Fruit fly (Drosophila melanogaster): ENCODE measurements around the gene chif.
A peak's percentile ranks its signal among the peaks of the same experiment; 100 is the strongest.

chif gene

DNA sequence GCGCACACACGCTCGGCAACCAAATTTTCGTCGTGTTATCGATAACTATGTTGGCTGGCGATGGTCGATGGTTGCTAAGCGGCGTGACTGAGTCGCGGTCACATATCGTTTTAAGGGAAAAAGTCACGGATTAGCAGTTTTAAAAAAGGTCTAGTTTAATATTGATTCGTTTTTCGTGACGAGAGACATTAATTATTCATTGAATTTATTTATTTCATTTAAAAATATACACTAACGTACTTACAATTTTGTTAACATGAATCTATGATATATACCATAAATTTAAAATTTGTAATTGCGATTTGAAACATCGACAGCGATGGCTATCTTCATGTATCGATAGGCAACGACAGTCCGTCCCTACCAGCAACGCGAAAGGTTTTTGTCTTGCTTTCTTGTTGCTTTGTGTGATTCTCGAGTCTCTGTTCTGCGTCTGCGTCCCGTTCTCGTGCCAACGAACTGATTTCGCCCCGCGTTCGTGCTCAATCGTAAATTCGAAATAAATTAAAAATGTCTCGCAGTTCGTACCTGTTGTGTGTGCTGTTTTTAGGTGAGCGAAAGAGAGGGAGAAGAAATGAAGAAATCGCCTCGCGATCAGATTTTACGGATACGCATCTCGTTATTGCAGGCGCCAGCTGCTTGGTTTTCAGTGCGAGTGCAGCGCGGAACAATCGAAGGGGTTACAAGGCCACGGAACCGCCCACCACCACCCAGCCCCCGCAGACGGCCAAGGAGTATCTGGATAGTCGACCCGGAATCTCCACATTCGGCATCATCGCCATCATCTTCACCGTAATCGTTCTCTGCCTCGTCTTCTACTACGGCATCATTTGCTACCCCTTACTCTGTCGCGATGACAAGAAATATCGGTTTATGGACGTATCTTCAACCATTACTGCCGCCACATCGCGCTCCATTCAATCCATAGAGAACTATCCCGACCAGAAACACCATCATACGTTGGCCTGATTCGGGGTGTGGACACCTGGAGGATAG is at the start of gene chif, which contains the start of the genes Hyls1 and CG4455:
chif (minus strand) TSS at position 44 of the 996 bp plus-strand sequence.
Hyls1 (minus strand) TSS at position 44 of the 996 bp plus-strand sequence.
CG4455 (plus strand) TSS at position 350 of the 996 bp plus-strand sequence.
- no peak for TF ChIP-seq Hr96 (GFP tag; optimal IDR thresholded peaks at IDR 0.05)
- peak; percentile 40 for TF ChIP-seq CG11617 (GFP tag; optimal IDR thresholded peaks at IDR 0.05)
- peak; percentile 39 for TF ChIP-seq Crg-1 (GFP tag; optimal IDR thresholded peaks at IDR 0.05)
- no peak for TF ChIP-seq Clk (GFP tag; optimal IDR thresholded peaks at IDR 0.05)
- TF ChIP-seq tj (GFP tag; optimal IDR thresholded peaks at IDR 0.05): peak; percentile 7
- TF ChIP-seq bab1 (GFP tag; optimal IDR thresholded peaks at IDR 0.05): no peak
- TF ChIP-seq ovo (GFP tag; optimal IDR thresholded peaks at IDR 0.05): no peak
- no peak for TF ChIP-seq cnc (optimal IDR thresholded peaks at IDR 0.05)
- TF ChIP-seq CG12768 (GFP tag; optimal IDR thresholded peaks at IDR 0.05): peak; percentile 30
- TF ChIP-seq Mnt (GFP tag; optimal IDR thresholded peaks at IDR 0.05): peak; percentile 32
- no peak for TF ChIP-seq CG7045 (GFP tag; optimal IDR thresholded peaks at IDR 0.05)
- no peak for TF ChIP-seq CG33017 (tag; optimal IDR thresholded peaks at IDR 0.05)
- TF ChIP-seq CG7101 (tag; optimal IDR thresholded peaks at IDR 0.05): peak; percentile 20
- no peak for TF ChIP-seq CG14711 (tag; optimal IDR thresholded peaks at IDR 0.05)
- peak; percentile 61 for TF ChIP-seq toe (GFP tag; optimal IDR thresholded peaks at IDR 0.05)
- TF ChIP-seq cic (GFP tag; optimal IDR thresholded peaks at IDR 0.05): no peak
- TF ChIP-seq CG5204 (GFP tag; optimal IDR thresholded peaks at IDR 0.05): no peak
- TF ChIP-seq kay (GFP tag; ENCODE audit: borderline replicate concordance): peak; percentile 91
- TF ChIP-seq pad (GFP tag; optimal IDR thresholded peaks at IDR 0.05): peak; percentile 1
- TF ChIP-seq CG1620 (GFP tag; optimal IDR thresholded peaks at IDR 0.05): peak; percentile 44

DNA sequence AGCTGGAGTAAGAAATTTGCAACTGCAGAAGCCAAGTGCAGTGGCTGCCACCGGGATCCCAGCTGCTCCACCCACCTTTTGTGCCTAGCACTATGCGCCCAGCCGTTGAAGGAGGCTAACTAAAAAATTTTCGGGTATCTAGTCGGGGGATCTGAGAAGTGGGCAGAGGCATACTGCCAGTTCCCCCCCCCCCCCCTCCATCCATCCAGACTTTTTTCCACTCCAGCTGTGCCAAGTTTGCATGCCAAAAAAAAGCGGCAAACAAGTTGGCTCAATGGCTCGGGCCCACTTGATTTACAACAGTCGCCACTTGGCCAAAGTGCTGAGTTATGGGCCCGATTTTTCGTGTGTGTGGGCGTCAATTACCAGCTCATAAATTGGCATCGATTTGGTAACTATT is 45.1 kb upstream of the chif start:
- TF ChIP-seq kay (GFP tag; ENCODE audit: borderline replicate concordance) (no peak), cic (GFP tag; optimal IDR thresholded peaks at IDR 0.05) (no peak), tj (GFP tag; optimal IDR thresholded peaks at IDR 0.05) (no peak), CG14711 (tag; optimal IDR thresholded peaks at IDR 0.05) (no peak), CG1620 (GFP tag; optimal IDR thresholded peaks at IDR 0.05) (no peak), CG7101 (tag; optimal IDR thresholded peaks at IDR 0.05) (no peak), CG11617 (GFP tag; optimal IDR thresholded peaks at IDR 0.05) (no peak), cnc (optimal IDR thresholded peaks at IDR 0.05) (no peak), Clk (GFP tag; optimal IDR thresholded peaks at IDR 0.05) (no peak)

DNA sequence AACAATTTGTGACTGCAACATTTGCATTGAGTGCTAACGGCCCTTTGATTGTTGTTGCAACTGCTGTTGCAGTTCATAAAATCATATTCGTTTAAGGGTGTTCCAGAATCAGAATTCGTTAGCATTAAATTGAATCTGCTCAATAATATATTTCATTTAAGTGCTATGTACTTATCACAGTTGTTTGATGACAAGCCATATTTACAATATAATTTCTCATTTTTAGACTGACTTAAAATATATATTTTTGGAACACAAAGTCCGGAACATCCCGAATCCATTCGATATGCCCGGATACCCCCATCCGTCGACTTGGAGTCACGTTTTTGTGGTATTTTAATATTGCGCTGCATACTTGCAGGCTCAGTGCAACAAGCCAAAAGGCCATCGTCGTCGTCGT is 38.4 kb upstream of the chif start:
- TF ChIP-seq Mnt (GFP tag; optimal IDR thresholded peaks at IDR 0.05) (no peak), Clk (GFP tag; optimal IDR thresholded peaks at IDR 0.05) (no peak), toe (GFP tag; optimal IDR thresholded peaks at IDR 0.05) (no peak), CG11617 (GFP tag; optimal IDR thresholded peaks at IDR 0.05) (no peak), cic (GFP tag; optimal IDR thresholded peaks at IDR 0.05) (no peak), bab1 (GFP tag; optimal IDR thresholded peaks at IDR 0.05) (no peak), Hr96 (GFP tag; optimal IDR thresholded peaks at IDR 0.05) (no peak), kay (GFP tag; ENCODE audit: borderline replicate concordance) (no peak), CG33017 (tag; optimal IDR thresholded peaks at IDR 0.05) (no peak), CG14711 (tag; optimal IDR thresholded peaks at IDR 0.05) (no peak), pad (GFP tag; optimal IDR thresholded peaks at IDR 0.05) (no peak), CG5204 (GFP tag; optimal IDR thresholded peaks at IDR 0.05) (no peak), CG1620 (GFP tag; optimal IDR thresholded peaks at IDR 0.05) (no peak)

DNA sequence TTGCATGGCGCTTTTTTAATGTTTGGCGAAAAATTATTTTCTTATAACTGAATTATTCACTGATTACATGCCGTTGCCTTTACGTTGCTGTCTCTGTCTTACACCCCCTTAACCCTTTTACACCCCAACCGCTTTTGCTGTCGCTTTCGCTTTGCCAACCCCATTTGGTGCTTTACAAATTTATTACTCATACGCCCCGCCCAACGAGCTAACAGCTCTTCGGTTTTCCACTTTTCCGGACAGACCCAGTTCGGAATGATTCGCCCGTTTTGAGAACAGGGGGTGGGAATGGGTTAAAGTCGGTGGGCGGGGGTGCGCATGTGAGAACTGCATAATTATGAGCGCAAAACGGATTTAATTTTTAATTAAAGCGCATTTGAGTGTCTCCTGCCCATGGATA is 28.5 kb upstream of the chif start:
- TF ChIP-seq pad (GFP tag; optimal IDR thresholded peaks at IDR 0.05): no peak
- TF ChIP-seq CG12768 (GFP tag; optimal IDR thresholded peaks at IDR 0.05): no peak
- no peak for TF ChIP-seq Crg-1 (GFP tag; optimal IDR thresholded peaks at IDR 0.05)
- TF ChIP-seq ovo (GFP tag; optimal IDR thresholded peaks at IDR 0.05): no peak

DNA sequence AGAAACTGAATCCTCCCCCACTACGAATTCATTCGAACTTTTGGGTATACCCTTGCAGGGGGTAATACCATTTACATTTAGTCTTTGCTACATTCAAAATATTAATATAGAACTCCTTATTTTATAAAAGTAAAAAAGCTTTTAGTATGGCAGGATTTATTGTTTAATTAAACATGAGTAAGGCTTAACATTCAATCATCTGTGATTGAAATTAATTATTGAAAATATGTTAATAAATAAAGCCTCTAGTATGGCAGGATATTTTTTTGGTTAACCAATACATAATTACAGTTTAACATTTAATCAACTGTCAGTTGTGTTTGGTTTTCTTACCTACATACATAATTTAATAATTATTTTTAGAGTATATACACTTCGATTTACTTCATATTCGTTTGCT is 22.3 kb upstream of the chif start:
- TF ChIP-seq tj (GFP tag; optimal IDR thresholded peaks at IDR 0.05) (no peak), CG7101 (tag; optimal IDR thresholded peaks at IDR 0.05) (no peak), CG7045 (GFP tag; optimal IDR thresholded peaks at IDR 0.05) (no peak), CG5204 (GFP tag; optimal IDR thresholded peaks at IDR 0.05) (no peak), Hr96 (GFP tag; optimal IDR thresholded peaks at IDR 0.05) (no peak), Mnt (GFP tag; optimal IDR thresholded peaks at IDR 0.05) (no peak), kay (GFP tag; ENCODE audit: borderline replicate concordance) (no peak), ovo (GFP tag; optimal IDR thresholded peaks at IDR 0.05) (no peak)

DNA sequence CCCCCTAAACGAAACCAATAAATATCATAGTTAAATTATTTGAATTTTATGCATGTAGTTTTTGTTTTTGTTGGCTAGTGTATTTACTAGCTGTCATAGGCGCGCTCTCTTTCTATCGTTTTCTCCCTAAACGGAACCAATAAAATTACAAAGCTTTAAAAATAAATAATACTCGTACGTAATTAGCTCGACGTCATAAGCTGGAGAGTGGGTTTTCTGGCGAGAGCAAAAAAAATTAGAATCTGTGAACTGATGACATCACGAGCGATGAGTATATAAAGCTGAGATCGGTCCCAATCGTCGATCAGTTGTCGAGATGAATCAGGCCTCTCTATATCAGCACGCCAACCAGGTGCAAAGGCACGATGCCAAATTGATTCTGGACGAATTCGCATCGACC is 13.2 kb upstream of the chif start, which contains the start of gene jhamt:
jhamt (plus strand) TSS at position 301 of the 400 bp plus-strand sequence.
- TF ChIP-seq kay (GFP tag; ENCODE audit: borderline replicate concordance) (no peak), tj (GFP tag; optimal IDR thresholded peaks at IDR 0.05) (no peak), bab1 (GFP tag; optimal IDR thresholded peaks at IDR 0.05) (no peak), toe (GFP tag; optimal IDR thresholded peaks at IDR 0.05) (no peak), CG7101 (tag; optimal IDR thresholded peaks at IDR 0.05) (no peak), CG14711 (tag; optimal IDR thresholded peaks at IDR 0.05) (no peak)
